Worm (Caenorhabditis elegans): ENCODE results near the gene C29F5.1.

DNA sequence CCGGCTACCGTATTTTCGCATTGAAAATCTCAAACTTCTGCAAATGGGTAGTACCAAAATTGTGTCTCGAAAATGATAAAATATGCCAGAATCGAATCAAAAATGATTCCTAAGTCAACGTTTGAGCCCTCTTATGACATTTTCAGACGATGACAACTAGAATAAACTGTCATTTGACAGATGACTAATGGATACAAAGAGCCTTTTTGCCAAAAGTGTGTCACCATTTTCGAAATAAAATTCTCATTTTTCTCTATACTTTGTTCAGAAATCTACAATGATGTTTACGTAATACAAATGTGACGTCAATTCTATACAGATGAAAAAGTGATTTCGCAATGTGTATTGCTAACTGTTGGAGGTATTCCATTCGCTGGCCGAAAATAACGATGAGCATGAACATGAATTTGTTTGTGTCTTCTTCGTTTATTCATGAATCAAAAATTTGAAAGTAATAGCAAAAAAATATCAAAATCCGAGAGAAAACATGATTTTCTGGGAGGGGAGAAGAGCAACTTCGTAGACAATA lies 43.3 kb downstream of the C29F5.1 start:
- TF ChIP-seq snpc-4 (GFP tag; optimal IDR thresholded peaks at IDR 0.05) (no peak), snpc-4 (tag; optimal IDR thresholded peaks at IDR 0.05) (peak in 2 of 4 experiments; percentile 10 to 50), lsy-27 (tag; optimal IDR thresholded peaks at IDR 0.05; ENCODE audit: borderline replicate concordance, insufficient read depth) (no peak), sptf-2 (GFP tag; optimal IDR thresholded peaks at IDR 0.05) (no peak), nhr-27 (tag; optimal IDR thresholded peaks at IDR 0.05) (no peak), unc-62 (GFP tag; optimal IDR thresholded peaks at IDR 0.05) (peak; percentile 55), F55B11.4 (tag; optimal IDR thresholded peaks at IDR 0.05; ENCODE audit: borderline replicate concordance, insufficient read depth) (no peak), rec-8 (tag; optimal IDR thresholded peaks at IDR 0.05) (peak in 1 of 2 experiments; percentile 10), F39B2.1 (GFP tag; IDR thresholded peaks at IDR 0.05) (no peak), cebp-2 (GFP tag; IDR thresholded peaks at IDR 0.05) (0 out of 2 replicates have a peak, but pooled peaks have one; percentile 65), mxl-1 (tag; optimal IDR thresholded peaks at IDR 0.05) (no peak)

Data from whole organism, young adult.